Worm (Caenorhabditis elegans): ENCODE measurements around the gene cpg-19.

Gene cpg-19

ce11 chrX:16595522-16596282 lies 25.9 kb upstream of the cpg-19 start:
- TF ChIP-seq gmeb-1 (tag; optimal IDR thresholded peaks at IDR 0.05), result no peak

- TF ChIP-seq snpc-4 (tag; optimal IDR thresholded peaks at IDR 0.05) (no peak), fos-1 (tag; optimal IDR thresholded peaks at IDR 0.05) (no peak), ceh-16 (tag; optimal IDR thresholded peaks at IDR 0.05) (no peak), egl-27 (tag; optimal IDR thresholded peaks at IDR 0.05) (no peak), mdl-1 (tag; optimal IDR thresholded peaks at IDR 0.05) (no peak), nhr-11 (tag; optimal IDR thresholded peaks at IDR 0.05) (no peak)
Measured at ce11 chrX:16596972-16597371, 24.6 kb upstream of the cpg-19 start.

ce11 chrX:16597791-16598190 lies 23.8 kb upstream of the cpg-19 start:
- TF ChIP-seq sma-3 (GFP tag; optimal IDR thresholded peaks at IDR 0.05) (no peak), lin-11 (tag; optimal IDR thresholded peaks at IDR 0.05) (no peak), blmp-1 (tag; optimal IDR thresholded peaks at IDR 0.05; ENCODE audit: insufficient read depth) (no peak), sma-9 (GFP tag; optimal IDR thresholded peaks at IDR 0.05) (no peak), sma-9 (tag; optimal IDR thresholded peaks at IDR 0.05) (no peak), nhr-23 (tag; optimal IDR thresholded peaks at IDR 0.05) (no peak), nhr-129 (tag; optimal IDR thresholded peaks at IDR 0.05) (no peak), ceh-82 (tag; optimal IDR thresholded peaks at IDR 0.05) (no peak), mab-5 (tag; optimal IDR thresholded peaks at IDR 0.05) (no peak), R02D3.7 (tag; optimal IDR thresholded peaks at IDR 0.05) (no peak), fos-1 (tag; optimal IDR thresholded peaks at IDR 0.05) (no peak)

ce11 chrX:16602457-16602856 lies 19.1 kb upstream of the cpg-19 start, which contains the start of gene F59C12.4:
TSS of gene F59C12.4 (minus strand) at chrX:16602622.
- TF ChIP-seq mdl-1 (tag; optimal IDR thresholded peaks at IDR 0.05), result no peak
- no peak for TF ChIP-seq sem-4 (tag; optimal IDR thresholded peaks at IDR 0.05)
- TF ChIP-seq lsy-2 (tag; optimal IDR thresholded peaks at IDR 0.05), result no peak
- TF ChIP-seq ztf-11 (tag; optimal IDR thresholded peaks at IDR 0.05), result no peak
- TF ChIP-seq lin-39 (tag; optimal IDR thresholded peaks at IDR 0.05), result no peak
- no peak for TF ChIP-seq gmeb-1 (tag; optimal IDR thresholded peaks at IDR 0.05)
- TF ChIP-seq sma-9 (GFP tag; optimal IDR thresholded peaks at IDR 0.05), result no peak
- no peak for TF ChIP-seq sma-9 (tag; optimal IDR thresholded peaks at IDR 0.05)
- TF ChIP-seq nhr-10 (tag; optimal IDR thresholded peaks at IDR 0.05), result no peak

ce11 chrX:16604096-16604495 lies 17.5 kb upstream of the cpg-19 start:
- TF ChIP-seq R02D3.7 (tag; optimal IDR thresholded peaks at IDR 0.05) (no peak), lin-39 (tag; optimal IDR thresholded peaks at IDR 0.05) (no peak), snpc-4 (tag; optimal IDR thresholded peaks at IDR 0.05) (no peak), lin-11 (tag; optimal IDR thresholded peaks at IDR 0.05) (no peak), nhr-25 (tag; optimal IDR thresholded peaks at IDR 0.05) (no peak), aly-2 (tag; optimal IDR thresholded peaks at IDR 0.05) (no peak), unc-55 (GFP tag; optimal IDR thresholded peaks at IDR 0.05) (no peak), ztf-1 (GFP tag; conservative IDR thresholded peaks at IDR 0.05) (no peak), nhr-11 (tag; optimal IDR thresholded peaks at IDR 0.05) (no peak), ama-1 (optimal IDR thresholded peaks at IDR 0.05) (no peak), sma-9 (GFP tag; optimal IDR thresholded peaks at IDR 0.05) (no peak), sma-9 (tag; optimal IDR thresholded peaks at IDR 0.05) (no peak), alr-1 (tag; optimal IDR thresholded peaks at IDR 0.05) (no peak), sem-4 (tag; optimal IDR thresholded peaks at IDR 0.05) (no peak), ztf-4 (tag; optimal IDR thresholded peaks at IDR 0.05) (no peak), nhr-23 (tag; optimal IDR thresholded peaks at IDR 0.05) (no peak), C34F6.9 (tag; optimal IDR thresholded peaks at IDR 0.05) (no peak), nhr-77 (tag; optimal IDR thresholded peaks at IDR 0.05) (no peak)

ce11 chrX:16604566-16604965 lies 17.0 kb upstream of the cpg-19 start:
- peak; percentile 33 for TF ChIP-seq C34F6.9 (tag; optimal IDR thresholded peaks at IDR 0.05)
- peak; percentile 26 for TF ChIP-seq nhr-12 (tag; optimal IDR thresholded peaks at IDR 0.05)
- no peak for TF ChIP-seq elt-1 (tag; optimal IDR thresholded peaks at IDR 0.05)
- TF ChIP-seq gmeb-1 (tag; optimal IDR thresholded peaks at IDR 0.05), result peak; percentile 27
- peak; percentile 64 for TF ChIP-seq nhr-21 (tag; optimal IDR thresholded peaks at IDR 0.05)
- peak; percentile 66 for TF ChIP-seq nhr-25 (tag; optimal IDR thresholded peaks at IDR 0.05)
- peak; percentile 46 for TF ChIP-seq unc-55 (GFP tag; optimal IDR thresholded peaks at IDR 0.05)
- TF ChIP-seq skn-1 (tag; optimal IDR thresholded peaks at IDR 0.05), result peak; percentile 4
- TF ChIP-seq ama-1 (optimal IDR thresholded peaks at IDR 0.05), result no peak
- TF ChIP-seq lin-39 (tag; optimal IDR thresholded peaks at IDR 0.05), result no peak
- peak; percentile 51 for TF ChIP-seq nhr-129 (tag; optimal IDR thresholded peaks at IDR 0.05)
- TF ChIP-seq ztf-4 (tag; optimal IDR thresholded peaks at IDR 0.05), result peak; percentile 34
- TF ChIP-seq lin-13 (GFP tag; optimal IDR thresholded peaks at IDR 0.05), result peak; percentile 68
- peak; percentile 30 for TF ChIP-seq zag-1 (tag; optimal IDR thresholded peaks at IDR 0.05)
- TF ChIP-seq crh-2 (tag; optimal IDR thresholded peaks at IDR 0.05), result peak; percentile 48
- peak; percentile 52 for TF ChIP-seq sma-3 (GFP tag; optimal IDR thresholded peaks at IDR 0.05)
- TF ChIP-seq fos-1 (tag; optimal IDR thresholded peaks at IDR 0.05), result peak; percentile 41
- peak; percentile 58 for TF ChIP-seq sma-9 (GFP tag; optimal IDR thresholded peaks at IDR 0.05)
- TF ChIP-seq sma-9 (tag; optimal IDR thresholded peaks at IDR 0.05), result no peak
- TF ChIP-seq F13H6.1 (tag; optimal IDR thresholded peaks at IDR 0.05), result peak; percentile 21
- no peak for TF ChIP-seq egl-27 (tag; optimal IDR thresholded peaks at IDR 0.05)
- no peak for TF ChIP-seq mab-5 (tag; optimal IDR thresholded peaks at IDR 0.05)
- no peak for TF ChIP-seq dmd-4 (tag; optimal IDR thresholded peaks at IDR 0.05)
- no peak for TF ChIP-seq ztf-1 (GFP tag; conservative IDR thresholded peaks at IDR 0.05)
